Worm (Caenorhabditis elegans) whole organism, mixed stage, embryonic: ENCODE results near the gene vps-53.

Experiments
- unc-62 ChIP-seq: fragments of 150-350 bp; optimal IDR thresholded peaks from 2 replicates; lab custom pipeline; 2014; ENCODE audit warnings: missing biosample characterization, missing genetic modification reagents, missing genetic modification characterization
- zip-8 ChIP-seq: fragments of 150-350 bp; optimal IDR thresholded peaks from 2 replicates; lab custom pipeline; 2014; ENCODE audit warnings: missing biosample characterization, missing genetic modification characterization

ce11 chrIII:9786776-9787175, 29.5 kb upstream of the vps-53 start:
- TF ChIP-seq unc-62 (GFP tag; lab: Kevin White, UChicago) (no peak), zip-8 (tag; lab: Kevin White, UChicago) (no peak)
